Fruit fly (Drosophila melanogaster): ENCODE measurements around the gene CG31522.

CG31522 gene

dm6 chr3R:4402884-4403705 is 59.6 kb downstream of the CG31522 start, which contains the start of gene lost (continued):
- TF ChIP-seq CG3281 (GFP tag; optimal IDR thresholded peaks at IDR 0.05) (peak; percentile 33), Dll (GFP tag; IDR thresholded peaks at IDR 0.05; ENCODE audit: partially characterized antibody) (peak; percentile 97), stc (GFP tag; IDR thresholded peaks at IDR 0.05) (0 out of 2 replicates have a peak, but pooled peaks have one; percentile 35), h (optimal IDR thresholded peaks at IDR 0.05) (no peak), CG15601 (tag; optimal IDR thresholded peaks at IDR 0.05) (peak; percentile 61), NC2β (GFP tag; optimal IDR thresholded peaks at IDR 0.05) (no peak), CG8290 (GFP tag; optimal IDR thresholded peaks at IDR 0.05) (no peak), CG8290 (tag; optimal IDR thresholded peaks at IDR 0.05) (peak; percentile 41 to 71), sd (tag; optimal IDR thresholded peaks at IDR 0.05) (no peak), CG8388 (GFP tag; optimal IDR thresholded peaks at IDR 0.05) (no peak), Hey (tag; optimal IDR thresholded peaks at IDR 0.05) (no peak), zfh1 (GFP tag; IDR thresholded peaks at IDR 0.05) (0 out of 3 replicates have a peak, but pooled peaks have one; percentile 29), Hr51 (GFP tag; optimal IDR thresholded peaks at IDR 0.05) (no peak), Abd-B (GFP tag; optimal IDR thresholded peaks at IDR 0.05) (peak; percentile 50), danr (GFP tag; IDR thresholded peaks at IDR 0.05) (no peak), ase (GFP tag; IDR thresholded peaks at IDR 0.05) (no peak), CG12219 (GFP tag; optimal IDR thresholded peaks at IDR 0.05) (peak; percentile 1), CG13123 (GFP tag; optimal IDR thresholded peaks at IDR 0.05) (no peak), odd (GFP tag; optimal IDR thresholded peaks at IDR 0.05) (no peak), pan (optimal IDR thresholded peaks at IDR 0.05) (no peak), pan (GFP tag; optimal IDR thresholded peaks at IDR 0.05 in 1 of 2, IDR thresholded peaks at IDR 0.05 in 1 of 2) (peak in 1 of 2 experiments; percentile 29), CG6689 (GFP tag; IDR thresholded peaks at IDR 0.05) (peak; percentile 38; the same call in 1 of the 2 replicates), CG18619 (GFP tag; optimal IDR thresholded peaks at IDR 0.05) (no peak), lmd (GFP tag; IDR thresholded peaks at IDR 0.05) (peak; percentile 27; the same call in 1 of the 2 replicates), az2 (GFP tag; optimal IDR thresholded peaks at IDR 0.05) (no peak), Atf3 (GFP tag; optimal IDR thresholded peaks at IDR 0.05) (no peak), CG18599 (GFP tag; optimal IDR thresholded peaks at IDR 0.05) (peak; percentile 15), CG11504 (tag; optimal IDR thresholded peaks at IDR 0.05) (no peak), Dip2 (GFP tag; IDR thresholded peaks at IDR 0.05) (no peak), eyg (GFP tag; optimal IDR thresholded peaks at IDR 0.05) (peak; percentile 2), scrt (GFP tag; optimal IDR thresholded peaks at IDR 0.05) (no peak), dmrt99B (tag; optimal IDR thresholded peaks at IDR 0.05) (no peak), CG4707 (GFP tag; optimal IDR thresholded peaks at IDR 0.05) (no peak), ash1 (GFP tag; optimal IDR thresholded peaks at IDR 0.05) (no peak), ERR (GFP tag; optimal IDR thresholded peaks at IDR 0.05) (no peak), CG18764 (GFP tag; optimal IDR thresholded peaks at IDR 0.05) (no peak), Ptx1 (GFP tag; IDR thresholded peaks at IDR 0.05) (peak; percentile 25; the same call in 1 of the 2 replicates), NC2α (GFP tag; optimal IDR thresholded peaks at IDR 0.05) (no peak), CG10147 (GFP tag; optimal IDR thresholded peaks at IDR 0.05) (no peak), Oaz (GFP tag; IDR thresholded peaks at IDR 0.05) (no peak), GATAe (GFP tag; conservative IDR thresholded peaks at IDR 0.05) (no peak), cato (GFP tag; optimal IDR thresholded peaks at IDR 0.05; ENCODE audit: borderline replicate concordance) (no peak), rib (GFP tag; IDR thresholded peaks at IDR 0.05) (peak; percentile 10; the same call in 1 of the 2 replicates), hb (GFP tag; IDR thresholded peaks at IDR 0.05; ENCODE audit: partially characterized antibody) (peak; percentile 98), Taf1 (GFP tag; IDR thresholded peaks at IDR 0.05) (no peak), zen (tag; optimal IDR thresholded peaks at IDR 0.05) (no peak), Mrtf (GFP tag; IDR thresholded peaks at IDR 0.05) (no peak), hth (optimal IDR thresholded peaks at IDR 0.05) (no peak), tgo (GFP tag; IDR thresholded peaks at IDR 0.05) (no peak), NFAT (GFP tag; IDR thresholded peaks at IDR 0.05) (peak; percentile 75)
